Fruit fly (Drosophila melanogaster) whole organism, embryonic: ENCODE measurements around the gene CG31161.

Experiments
- Blimp-1 ChIP-seq: fragments of 200-800 bp; sonication (Bioruptor generic); optimal IDR thresholded peaks from 3 replicates; lab custom pipeline; 2018; ENCODE audit warnings: missing biosample characterization, missing genetic modification characterization, mild to moderate bottlenecking, moderate library complexity, missing genetic modification reagents
- C15 ChIP-seq: fragments of 200-800 bp; sonication (Bioruptor generic); IDR thresholded peaks from 3 replicates; pipeline ENCODE4 v1.3.6; 2022; ENCODE audit warnings: missing biosample characterization, missing genetic modification characterization
- CG11504 ChIP-seq: fragments of 200-800 bp; sonication (Bioruptor generic); optimal IDR thresholded peaks from 3 replicates; lab custom pipeline; 2019; ENCODE audit warnings: missing biosample characterization, mild to moderate bottlenecking, missing genetic modification characterization, moderate library complexity
- CG11723 ChIP-seq: fragments of 200-800 bp; sonication (Bioruptor generic); optimal IDR thresholded peaks from 2 replicates; lab custom pipeline; 2017; ENCODE audit warnings: missing biosample characterization, mild to moderate bottlenecking, missing genetic modification characterization
- CG12391 ChIP-seq: fragments of 200-800 bp; sonication (Bioruptor generic); optimal IDR thresholded peaks from 3 replicates; lab custom pipeline; 2018; ENCODE audit warnings: missing biosample characterization, mild to moderate bottlenecking, missing genetic modification characterization, moderate library complexity
- CG13424 ChIP-seq: fragments of 200-800 bp; sonication (Bioruptor generic); optimal IDR thresholded peaks from 2 replicates; lab custom pipeline; 2019; ENCODE audit warnings: missing biosample characterization, mild to moderate bottlenecking, missing genetic modification characterization, moderate library complexity
- CG13775 ChIP-seq: fragments of 200-800 bp; sonication (Bioruptor generic); optimal IDR thresholded peaks from 3 replicates; lab custom pipeline; 2017; ENCODE audit warnings: missing biosample characterization, mild to moderate bottlenecking, missing genetic modification characterization
- CG14441 ChIP-seq: fragments of 200-800 bp; sonication (Bioruptor generic); IDR thresholded peaks from 2 replicates; pipeline ENCODE4 v1.3.6; 2022; ENCODE audit warnings: missing biosample characterization, missing genetic modification characterization
- CG15269 ChIP-seq: fragments of 200-800 bp; sonication (Bioruptor generic); optimal IDR thresholded peaks from 2 replicates; lab custom pipeline; 2018; ENCODE audit warnings: missing biosample characterization, mild to moderate bottlenecking, missing genetic modification characterization, moderate library complexity
- CG15601 ChIP-seq: fragments of 200-800 bp; sonication (Bioruptor generic); optimal IDR thresholded peaks from 3 replicates; lab custom pipeline; 2019; ENCODE audit warnings: missing biosample characterization, mild to moderate bottlenecking, missing genetic modification characterization, moderate library complexity
- CG16813 ChIP-seq: fragments of 200-800 bp; sonication (Bioruptor generic); IDR thresholded peaks from 3 replicates; pipeline ENCODE4 v1.3.6; 2022; ENCODE audit warnings: missing biosample characterization, missing genetic modification characterization; ENCODE audit not compliant: partially characterized antibody
- CG18619 ChIP-seq: fragments of 200-800 bp; sonication (Bioruptor generic); optimal IDR thresholded peaks from 3 replicates; lab custom pipeline; 2017; ENCODE audit warnings: missing biosample characterization, mild to moderate bottlenecking, missing genetic modification characterization
- CG2712 ChIP-seq: fragments of 200-800 bp; optimal IDR thresholded peaks from 3 replicates; lab custom pipeline; 2019; ENCODE audit warnings: missing biosample characterization, mild to moderate bottlenecking, missing genetic modification characterization, moderate library complexity
- CG30431 ChIP-seq: fragments of 200-800 bp; sonication (Bioruptor generic); optimal IDR thresholded peaks from 2 replicates; lab custom pipeline; 2017; ENCODE audit warnings: missing biosample characterization, missing genetic modification characterization
- CG3847 ChIP-seq: fragments of 200-800 bp; sonication (Bioruptor generic); IDR thresholded peaks from 2 replicates; pipeline ENCODE4 v1.3.6; 2022; ENCODE audit warnings: missing biosample characterization, missing genetic modification characterization
- CG6272 ChIP-seq: fragments of 200-800 bp; sonication (Bioruptor generic); IDR thresholded peaks from 2 replicates; pipeline ENCODE4 v1.3.6; 2022; ENCODE audit warnings: missing biosample characterization, missing genetic modification characterization
- CG7357 ChIP-seq: fragments of 200-800 bp; sonication (Bioruptor generic); IDR thresholded peaks from 3 replicates; pipeline ENCODE4 v1.3.6; 2022; ENCODE audit warnings: missing biosample characterization, missing genetic modification characterization
- CG7556 ChIP-seq: fragments of 200-800 bp; sonication (Bioruptor generic); optimal IDR thresholded peaks from 2 replicates; lab custom pipeline; 2017; ENCODE audit warnings: missing biosample characterization, mild to moderate bottlenecking, missing genetic modification characterization
- CG8924 ChIP-seq: fragments of 200-800 bp; optimal IDR thresholded peaks from 3 replicates; lab custom pipeline; 2019; ENCODE audit warnings: missing biosample characterization, mild to moderate bottlenecking, missing genetic modification characterization, moderate library complexity
- CG9932 ChIP-seq: fragments of 200-800 bp; sonication (Bioruptor generic); IDR thresholded peaks from 2 replicates; pipeline ENCODE4 v1.3.6; 2022; ENCODE audit warnings: missing biosample characterization, missing genetic modification characterization
- D19B ChIP-seq: fragments of 200-800 bp; sonication (Bioruptor generic); optimal IDR thresholded peaks from 2 replicates; lab custom pipeline; 2017; ENCODE audit warnings: missing biosample characterization, mild to moderate bottlenecking, missing genetic modification characterization
- Dfd ChIP-seq, 2 experiments: fragments of >200 bp; optimal IDR thresholded peaks; 2 replicates each; lab custom pipeline; 2017; ENCODE audit warnings: missing biosample characterization in 2 of 2, missing genetic modification characterization in 2 of 2
- Dip3 ChIP-seq: fragments of 200-800 bp; sonication (Bioruptor generic); optimal IDR thresholded peaks from 3 replicates; lab custom pipeline; 2016; ENCODE audit warnings: missing biosample characterization, missing genetic modification characterization
- E2f2 ChIP-seq: fragments of 200-800 bp; sonication (Bioruptor generic); IDR thresholded peaks from 2 replicates; pipeline ENCODE4 v1.3.6; 2022; ENCODE audit warnings: missing biosample characterization, missing genetic modification characterization
- Eip74EF ChIP-seq, 2 experiments: fragments of 200-800 bp in 1 of 2; fragments of >200 bp in 1 of 2; sonication (Bioruptor generic) in 1 of 2; optimal IDR thresholded peaks; 2 replicates each; lab custom pipeline; 2017 to 2019; ENCODE audit warnings: missing biosample characterization in 2 of 2, missing genetic modification characterization in 2 of 2, mild to moderate bottlenecking in 1 of 2, moderate library complexity in 1 of 2
- Fer2 ChIP-seq: fragments of 200-800 bp; sonication (Bioruptor generic); optimal IDR thresholded peaks from 2 replicates; lab custom pipeline; 2018; ENCODE audit warnings: missing biosample characterization, mild to moderate bottlenecking, missing genetic modification characterization, moderate library complexity
- HLH54F ChIP-seq: fragments of 200-800 bp; sonication (Bioruptor generic); optimal IDR thresholded peaks from 3 replicates; lab custom pipeline; 2016; ENCODE audit warnings: missing biosample characterization, missing genetic modification characterization
- Hmr ChIP-seq: fragments of 200-800 bp; sonication (Bioruptor generic); optimal IDR thresholded peaks from 3 replicates; lab custom pipeline; 2017; ENCODE audit warnings: mild to moderate bottlenecking, missing biosample characterization, missing genetic modification reagents, missing genetic modification characterization
- MESR4 ChIP-seq: fragments of 200-800 bp; sonication (Bioruptor generic); optimal IDR thresholded peaks from 2 replicates; lab custom pipeline; 2018; ENCODE audit warnings: missing biosample characterization, mild to moderate bottlenecking, missing genetic modification characterization, moderate library complexity
- Med ChIP-seq: fragments of 200-800 bp; sonication (Bioruptor generic); peaks from one replicate; lab custom pipeline; 2016; ENCODE audit warnings: missing biosample characterization, missing genetic modification characterization, mild to moderate bottlenecking, inconsistent platforms, moderate library complexity
- NfI ChIP-seq: fragments of 200-800 bp; sonication (Bioruptor generic); optimal IDR thresholded peaks from 3 replicates; lab custom pipeline; 2018; ENCODE audit warnings: missing biosample characterization, mild to moderate bottlenecking, missing genetic modification characterization, moderate library complexity
- Vsx1 ChIP-seq: fragments of 200-800 bp; sonication (Bioruptor generic); optimal IDR thresholded peaks from 2 replicates; lab custom pipeline; 2017; ENCODE audit warnings: missing biosample characterization, mild to moderate bottlenecking, missing genetic modification characterization, missing genetic modification reagents
- bab2 ChIP-seq: fragments of 200-800 bp; sonication (Bioruptor generic); optimal IDR thresholded peaks from 2 replicates; lab custom pipeline; 2016; ENCODE audit warnings: missing biosample characterization, missing genetic modification characterization
- bsh ChIP-seq, 2 experiments: fragments of 200-800 bp; sonication (Bioruptor generic); optimal IDR thresholded peaks; 2 replicates each; lab custom pipeline; 2017 to 2018; ENCODE audit warnings: mild to moderate bottlenecking in 2 of 2, missing biosample characterization in 2 of 2, missing genetic modification characterization in 2 of 2, moderate library complexity in 1 of 2
- ci ChIP-seq: fragments of 200-800 bp; sonication (Bioruptor generic); IDR thresholded peaks from 3 replicates; pipeline ENCODE4 v1.3.6; 2022; ENCODE audit warnings: missing biosample characterization, missing genetic modification characterization
- crp ChIP-seq, 2 experiments: fragments of 200-800 bp; sonication (Bioruptor generic); optimal IDR thresholded peaks; 2 replicates in 1 of 2; 3 replicates in 1 of 2; lab custom pipeline; 2017; ENCODE audit warnings: missing biosample characterization in 2 of 2, missing genetic modification characterization in 2 of 2, mild to moderate bottlenecking in 1 of 2, moderate library complexity in 1 of 2
- da ChIP-seq: fragments of 200-800 bp; sonication (Bioruptor generic); optimal IDR thresholded peaks from 2 replicates; lab custom pipeline; 2016; ENCODE audit warnings: missing biosample characterization, missing genetic modification characterization
- dmrt11E ChIP-seq: fragments of 200-800 bp; sonication (Bioruptor generic); optimal IDR thresholded peaks from 3 replicates; lab custom pipeline; 2018; ENCODE audit warnings: missing biosample characterization, mild to moderate bottlenecking, missing genetic modification characterization, moderate library complexity
- dmrt99B ChIP-seq: fragments of 200-800 bp; sonication (Bioruptor generic); optimal IDR thresholded peaks from 2 replicates; lab custom pipeline; 2018; ENCODE audit warnings: missing biosample characterization, mild to moderate bottlenecking, missing genetic modification characterization, moderate library complexity
- gcm ChIP-seq: fragments of 200-800 bp; sonication (Bioruptor generic); optimal IDR thresholded peaks from 2 replicates; lab custom pipeline; 2019; ENCODE audit warnings: missing biosample characterization, mild to moderate bottlenecking, missing genetic modification characterization, moderate library complexity
- gem ChIP-seq: fragments of 200-800 bp; sonication (Bioruptor generic); optimal IDR thresholded peaks from 2 replicates; lab custom pipeline; 2019; ENCODE audit warnings: missing biosample characterization, mild to moderate bottlenecking, missing genetic modification characterization, moderate library complexity
- grau ChIP-seq: fragments of 200-800 bp; optimal IDR thresholded peaks from 3 replicates; lab custom pipeline; 2019; ENCODE audit warnings: missing biosample characterization, mild to moderate bottlenecking, missing genetic modification characterization, moderate library complexity
- gsb-n ChIP-seq: fragments of 200-800 bp; sonication (Bioruptor generic); optimal IDR thresholded peaks from 3 replicates; lab custom pipeline; 2018; ENCODE audit warnings: missing biosample characterization, mild to moderate bottlenecking, missing genetic modification characterization
- her ChIP-seq: fragments of 200-800 bp; sonication (Bioruptor generic); optimal IDR thresholded peaks from 2 replicates; lab custom pipeline; 2016; ENCODE audit warnings: missing biosample characterization, missing genetic modification characterization
- mld ChIP-seq: fragments of 200-800 bp; sonication (Bioruptor generic); IDR thresholded peaks from 3 replicates; pipeline ENCODE4 v1.3.6; 2022; ENCODE audit warnings: missing biosample characterization, missing genetic modification characterization; ENCODE audit not compliant: partially characterized antibody
- pb ChIP-seq: fragments of 200-800 bp; sonication (Bioruptor generic); optimal IDR thresholded peaks from 3 replicates; lab custom pipeline; 2016; ENCODE audit warnings: missing biosample characterization, missing genetic modification characterization
- row ChIP-seq: fragments of 200-800 bp; sonication (Bioruptor generic); IDR thresholded peaks from 3 replicates; pipeline ENCODE4 v1.3.6; 2022; ENCODE audit warnings: missing biosample characterization, missing genetic modification characterization
- slbo ChIP-seq: fragments of 200-800 bp; sonication (Bioruptor generic); IDR thresholded peaks from 2 replicates; pipeline ENCODE4 v1.3.6; 2022; ENCODE audit warnings: missing biosample characterization, missing genetic modification characterization
- twi ChIP-seq: fragments of 200-800 bp; optimal IDR thresholded peaks from 2 replicates; lab custom pipeline; 2019; ENCODE audit warnings: missing biosample characterization, mild to moderate bottlenecking, missing genetic modification characterization, moderate library complexity

Gene CG31161

DNA sequence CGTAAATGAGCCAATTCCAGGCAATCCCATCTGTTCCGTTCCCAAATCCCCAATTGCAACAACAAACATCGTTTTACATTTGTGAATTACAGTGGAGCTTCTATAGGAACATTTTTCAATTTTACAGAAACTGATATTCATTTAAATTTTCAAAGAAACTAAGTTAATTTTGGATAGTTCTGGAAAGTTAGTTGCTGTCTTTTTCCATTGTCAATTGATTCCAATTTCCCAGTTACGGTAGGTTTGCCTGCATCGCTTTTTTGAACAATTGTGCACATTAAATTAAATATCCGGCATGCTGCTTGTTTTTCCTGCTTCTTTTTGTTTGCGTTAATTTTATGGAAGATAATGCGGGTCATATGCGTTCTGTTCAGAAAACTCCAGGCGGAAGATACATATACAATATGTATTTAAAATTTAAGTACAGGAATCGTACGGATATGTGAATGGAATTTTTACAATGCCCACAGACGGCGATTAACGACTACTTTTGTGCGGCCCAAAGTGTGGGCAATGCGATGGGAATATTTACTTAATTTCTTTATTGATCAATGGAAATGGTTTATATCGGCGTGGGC, 11.7 kb downstream of the CG31161 start (continued):
- TF ChIP-seq gcm (GFP tag; lab: Kevin White, UChicago), result peak; percentile 80
- peak; percentile 54 for TF ChIP-seq CG11504 (tag; lab: Kevin White, UChicago)
- peak; percentile 19 for TF ChIP-seq CG11723 (GFP tag; lab: Kevin White, UChicago)
- TF ChIP-seq Dfd (GFP tag; optimal IDR thresholded peaks at IDR 0.05; lab: Kevin White, UChicago), result no peak
- TF ChIP-seq crp (GFP tag; optimal IDR thresholded peaks at IDR 0.05; lab: Kevin White, UChicago), result no peak
- TF ChIP-seq HLH54F (GFP tag; lab: Kevin White, UChicago), result peak; percentile 50
- peak; percentile 78 for TF ChIP-seq slbo
- peak; percentile 17 for TF ChIP-seq CG18619 (GFP tag; lab: Kevin White, UChicago)
- TF ChIP-seq NfI, result peak; percentile 42
- peak in 1 of 2 experiments; percentile 49 for TF ChIP-seq bsh (GFP tag; optimal IDR thresholded peaks at IDR 0.05; lab: Kevin White, UChicago)
- peak; percentile 49; the same call in 1 of the 2 replicates for TF ChIP-seq CG14441 (GFP tag; lab: Robert Waterston, UW)
- TF ChIP-seq D19B, result no peak
- TF ChIP-seq CG3847 (GFP tag; lab: Robert Waterston, UW), result peak; percentile 32; the same call in 1 of the 2 replicates
- no peak for TF ChIP-seq CG13775 (GFP tag; lab: Kevin White, UChicago)
- TF ChIP-seq pb, result no peak
- TF ChIP-seq CG6272 (GFP tag; lab: Robert Waterston, UW), result no peak
- TF ChIP-seq CG7357 (GFP tag; lab: Robert Waterston, UW), result no peak
- peak; percentile 13; the same call in 1 of the 2 replicates for TF ChIP-seq E2f2 (GFP tag; lab: Robert Waterston, UW)
- peak; percentile 87 for TF ChIP-seq grau
- TF ChIP-seq CG30431, result no peak
- TF ChIP-seq mld, result no peak
- no peak for TF ChIP-seq dmrt11E
- TF ChIP-seq Dip3 (GFP tag; lab: Kevin White, UChicago), result peak; percentile 7
- peak; percentile 68 for TF ChIP-seq CG9932 (GFP tag; lab: Robert Waterston, UW)
- no peak for TF ChIP-seq twi (tag; lab: Kevin White, UChicago)
- TF ChIP-seq ci, result 0 out of 3 replicates have a peak, but pooled peaks have one; percentile 42
- peak; percentile 56 for TF ChIP-seq CG13424 (tag; lab: Kevin White, UChicago)
- TF ChIP-seq Vsx1 (GFP tag; lab: Kevin White, UChicago), result no peak
- peak; percentile 48 for TF ChIP-seq CG12391
- TF ChIP-seq Fer2 (tag; lab: Kevin White, UChicago), result no peak
- TF ChIP-seq her (GFP tag; lab: Kevin White, UChicago), result no peak

dm6 chr3R:22629174-22629573, 12.9 kb downstream of the CG31161 start:
- TF ChIP-seq gsb-n (tag; lab: Kevin White, UChicago) (peak; percentile 32), bab2 (GFP tag; lab: Kevin White, UChicago) (no peak), CG16813 (GFP tag; lab: Robert Waterston, UW) (no peak), CG15601 (tag; lab: Kevin White, UChicago) (no peak), CG8924 (tag; lab: Kevin White, UChicago) (peak; percentile 7), dmrt99B (tag; lab: Kevin White, UChicago) (peak; percentile 33), da (GFP tag; lab: Kevin White, UChicago) (no peak), MESR4 (GFP tag; lab: Kevin White, UChicago) (no peak), CG2712 (peak; percentile 24), CG7556 (GFP tag; lab: Kevin White, UChicago) (peak; percentile 36), Blimp-1 (peak; percentile 8), grau (peak; percentile 36), C15 (GFP tag; lab: Robert Waterston, UW) (no peak), gem (tag; lab: Kevin White, UChicago) (peak; percentile 62), crp (GFP tag; optimal IDR thresholded peaks at IDR 0.05; lab: Kevin White, UChicago) (no peak), row (peak; percentile 35; the same call in 2 of the 3 replicates), Eip74EF (GFP tag; optimal IDR thresholded peaks at IDR 0.05; lab: Kevin White, UChicago) (peak in 1 of 2 experiments; percentile 16), CG13424 (tag; lab: Kevin White, UChicago) (peak; percentile 13), CG15269 (tag; lab: Kevin White, UChicago) (peak; percentile 25), Hmr (GFP tag; lab: Kevin White, UChicago) (peak; percentile 5), Med (GFP tag; lab: Kevin White, UChicago) (peak; percentile 48)
